Fruit fly (Drosophila melanogaster) Kc167 (cell line): ENCODE results near the gene CG5177.

ENCODE experiments used
- Myc ChIP-seq: fragments of >200 bp; optimal IDR thresholded peaks from 2 replicates; lab custom pipeline; 2017; ENCODE audit warnings: missing external identifiers
- Sin3A ChIP-seq: fragments of >200 bp; optimal IDR thresholded peaks from 2 replicates; lab custom pipeline; 2018; ENCODE audit warnings: missing external identifiers
- h ChIP-seq: fragments of >200 bp; optimal IDR thresholded peaks from 3 replicates; lab custom pipeline; 2018; ENCODE audit warnings: missing external identifiers
- insv ChIP-seq: fragments of >200 bp; optimal IDR thresholded peaks from 3 replicates; lab custom pipeline; 2018; ENCODE audit warnings: missing external identifiers
- psq ChIP-seq: fragments of >200 bp; optimal IDR thresholded peaks from 2 replicates; lab custom pipeline; 2017; ENCODE audit warnings: missing external identifiers

dm6 chr2L:7442106-7442505 is 37.1 kb downstream of the CG5177 start:
- TF ChIP-seq h (lab: Kevin White, UChicago) (no peak), psq (lab: Kevin White, UChicago) (no peak), insv (lab: Kevin White, UChicago) (no peak), Myc (lab: Kevin White, UChicago) (no peak), Sin3A (lab: Kevin White, UChicago) (no peak)
